Fruit fly (Drosophila melanogaster) whole organism, embryonic: ENCODE measurements around the gene Usp14.

Source experiments
- ATbp ChIP-seq: fragments of 200-800 bp; sonication (Bioruptor generic); optimal IDR thresholded peaks from 2 replicates; lab custom pipeline; 2017; ENCODE audit warnings: missing biosample characterization, mild to moderate bottlenecking, missing genetic modification characterization, missing genetic modification reagents
- Atf3 ChIP-seq: fragments of 200-800 bp; sonication (Bioruptor generic); optimal IDR thresholded peaks from 3 replicates; lab custom pipeline; 2016; ENCODE audit warnings: missing biosample characterization, missing genetic modification characterization
- Atf6 ChIP-seq: fragments of 200-800 bp; sonication (Bioruptor generic); IDR thresholded peaks from 2 replicates; pipeline ENCODE4 v1.3.6; 2022; ENCODE audit warnings: missing biosample characterization, missing genetic modification characterization
- CG10209 ChIP-seq: fragments of 200-800 bp; sonication (Bioruptor generic); optimal IDR thresholded peaks from 3 replicates; lab custom pipeline; 2017; ENCODE audit warnings: missing biosample characterization, mild to moderate bottlenecking, missing genetic modification characterization, missing genetic modification reagents
- CG11695 ChIP-seq: fragments of 200-800 bp; sonication (Bioruptor generic); IDR thresholded peaks from 3 replicates; pipeline ENCODE4 v1.3.6; 2022; ENCODE audit warnings: missing biosample characterization, missing genetic modification characterization
- CG14014 ChIP-seq: fragments of 200-800 bp; sonication (Bioruptor generic); IDR thresholded peaks from 2 replicates; pipeline ENCODE4 v1.3.6; 2022; ENCODE audit warnings: missing biosample characterization, missing genetic modification characterization
- CG16779 ChIP-seq: fragments of 200-800 bp; sonication (Bioruptor generic); IDR thresholded peaks from 2 replicates; pipeline ENCODE4 v1.3.6; 2022; ENCODE audit warnings: missing biosample characterization, missing genetic modification characterization
- CG17186 ChIP-seq: fragments of 200-800 bp; sonication (Bioruptor generic); optimal IDR thresholded peaks from 3 replicates; lab custom pipeline; 2017; ENCODE audit warnings: missing biosample characterization, missing genetic modification reagents, missing genetic modification characterization
- CG17359 ChIP-seq: fragments of 200-800 bp; sonication (Bioruptor generic); optimal IDR thresholded peaks from 3 replicates; lab custom pipeline; 2018; ENCODE audit warnings: missing biosample characterization, mild to moderate bottlenecking, missing genetic modification characterization, moderate library complexity
- CG18476 ChIP-seq: fragments of 200-800 bp; sonication (Bioruptor generic); optimal IDR thresholded peaks from 2 replicates; lab custom pipeline; 2016; ENCODE audit warnings: missing biosample characterization, mild to moderate bottlenecking, missing genetic modification characterization
- CG3281 ChIP-seq: fragments of 200-800 bp; sonication (Bioruptor generic); optimal IDR thresholded peaks from 3 replicates; lab custom pipeline; 2017; ENCODE audit warnings: missing biosample characterization, mild to moderate bottlenecking, missing genetic modification characterization
- CG34224 ChIP-seq: fragments of 200-800 bp; sonication (Bioruptor generic); IDR thresholded peaks from 3 replicates; pipeline ENCODE4 v1.3.6; 2022; ENCODE audit warnings: missing biosample characterization, missing genetic modification characterization; ENCODE audit not compliant: partially characterized antibody
- CG5180 ChIP-seq: fragments of 200-800 bp; sonication (Bioruptor generic); optimal IDR thresholded peaks from 3 replicates; lab custom pipeline; 2017; ENCODE audit warnings: missing biosample characterization, missing genetic modification characterization, mild to moderate bottlenecking, moderate library complexity, missing genetic modification reagents
- CG6813 ChIP-seq: fragments of 200-800 bp; sonication (Bioruptor generic); optimal IDR thresholded peaks from 2 replicates; lab custom pipeline; 2017; ENCODE audit warnings: missing biosample characterization, missing genetic modification characterization, mild to moderate bottlenecking, moderate library complexity, missing genetic modification reagents
- GATAe ChIP-seq: fragments of 200-800 bp; sonication (Bioruptor generic); conservative IDR thresholded peaks from 2 replicates; pipeline ENCODE4 v1.3.6; 2022; ENCODE audit warnings: missing biosample characterization, missing genetic modification characterization
- Gsc ChIP-seq: fragments of 200-800 bp; sonication (Bioruptor generic); IDR thresholded peaks from 2 replicates; pipeline ENCODE4 v1.3.6; 2022; ENCODE audit warnings: missing biosample characterization, missing genetic modification characterization
- H2.0 ChIP-seq: fragments of 200-800 bp; sonication (Bioruptor generic); IDR thresholded peaks from 2 replicates; pipeline ENCODE4 v1.3.6; 2022; ENCODE audit warnings: missing biosample characterization, missing genetic modification characterization
- HHEX ChIP-seq: fragments of 200-800 bp; sonication (Bioruptor generic); optimal IDR thresholded peaks from 3 replicates; lab custom pipeline; 2017; ENCODE audit warnings: missing biosample characterization, mild to moderate bottlenecking, missing genetic modification characterization, missing genetic modification reagents
- HLH3B ChIP-seq: fragments of 200-800 bp; sonication (Bioruptor generic); IDR thresholded peaks from 2 replicates; pipeline ENCODE4 v1.3.6; 2022; ENCODE audit warnings: missing biosample characterization, missing genetic modification characterization
- Hr3 ChIP-seq: fragments of 200-800 bp; sonication (Bioruptor generic); optimal IDR thresholded peaks from 3 replicates; lab custom pipeline; 2016; ENCODE audit warnings: missing biosample characterization, missing genetic modification characterization
- Jarid2 ChIP-seq: fragments of 200-800 bp; sonication (Bioruptor generic); optimal IDR thresholded peaks from 3 replicates; lab custom pipeline; 2017; ENCODE audit warnings: mild to moderate bottlenecking, missing biosample characterization, missing genetic modification reagents, missing genetic modification characterization
- Kr ChIP-seq: fragments of 200-800 bp; sonication (Bioruptor generic); optimal IDR thresholded peaks from 2 replicates; lab custom pipeline; 2017; ENCODE audit warnings: missing biosample characterization, mild to moderate bottlenecking, missing genetic modification characterization
- MBD-R2 ChIP-seq: fragments of 200-800 bp; sonication (Bioruptor generic); IDR thresholded peaks from 2 replicates; pipeline ENCODE4 v1.3.6; 2022; ENCODE audit warnings: missing biosample characterization, missing genetic modification characterization
- MTF-1 ChIP-seq: fragments of 200-800 bp; sonication (Bioruptor generic); optimal IDR thresholded peaks from 2 replicates; lab custom pipeline; 2018; ENCODE audit warnings: missing biosample characterization, mild to moderate bottlenecking, missing genetic modification characterization, borderline replicate concordance
- Oaz ChIP-seq: fragments of 200-800 bp; sonication (Bioruptor generic); IDR thresholded peaks from 2 replicates; pipeline ENCODE4 v1.3.6; 2022; ENCODE audit warnings: missing biosample characterization, missing genetic modification characterization
- Rfx ChIP-seq: fragments of 200-800 bp; sonication (Bioruptor generic); IDR thresholded peaks from 2 replicates; pipeline ENCODE4 v1.3.6; 2022; ENCODE audit warnings: missing biosample characterization, missing genetic modification characterization
- Side ChIP-seq: fragments of 200-800 bp; sonication (Bioruptor generic); optimal IDR thresholded peaks from 2 replicates; lab custom pipeline; 2016; ENCODE audit warnings: missing biosample characterization, missing genetic modification characterization
- Sin3A ChIP-seq: fragments of >200 bp; optimal IDR thresholded peaks from 2 replicates; lab custom pipeline; 2018
- Taf1 ChIP-seq: fragments of 200-800 bp; sonication (Bioruptor generic); IDR thresholded peaks from 2 replicates; pipeline ENCODE4 v1.3.6; 2022; ENCODE audit warnings: missing biosample characterization, missing genetic modification characterization
- Trl ChIP-seq, 3 experiments: fragments of >200 bp in 2 of 3; fragments of 200-800 bp in 1 of 3; sonication (Bioruptor generic) in 1 of 3; optimal IDR thresholded peaks; 2 replicates in 1 of 3; 3 replicates in 2 of 3; lab custom pipeline; 2016 to 2017; ENCODE audit warnings: missing biosample characterization in 1 of 3, missing genetic modification characterization in 1 of 3
- Xbp1 ChIP-seq: fragments of 200-800 bp; sonication (Bioruptor generic); optimal IDR thresholded peaks from 3 replicates; lab custom pipeline; 2016; ENCODE audit warnings: missing biosample characterization, mild to moderate bottlenecking, missing genetic modification characterization
- al ChIP-seq: fragments of 200-800 bp; sonication (Bioruptor generic); IDR thresholded peaks from 2 replicates; pipeline ENCODE4 v1.3.6; 2022; ENCODE audit warnings: missing biosample characterization, missing genetic modification characterization
- aop ChIP-seq: fragments of 200-800 bp; sonication (Bioruptor generic); IDR thresholded peaks from 2 replicates; pipeline ENCODE4 v1.3.6; 2022; ENCODE audit warnings: missing biosample characterization, missing genetic modification characterization
- ash1 ChIP-seq: fragments of 200-800 bp; sonication (Bioruptor generic); optimal IDR thresholded peaks from 2 replicates; lab custom pipeline; 2018; ENCODE audit warnings: missing biosample characterization, mild to moderate bottlenecking, missing genetic modification characterization
- az2 ChIP-seq: fragments of 200-800 bp; sonication (Bioruptor generic); optimal IDR thresholded peaks from 3 replicates; lab custom pipeline; 2016; ENCODE audit warnings: missing biosample characterization, missing genetic modification characterization
- crol ChIP-seq: fragments of 200-800 bp; sonication (Bioruptor generic); IDR thresholded peaks from 2 replicates; pipeline ENCODE4 v1.3.6; 2022; ENCODE audit warnings: missing biosample characterization, missing genetic modification characterization
- crp ChIP-seq, 2 experiments: fragments of 200-800 bp; sonication (Bioruptor generic); optimal IDR thresholded peaks; 2 replicates in 1 of 2; 3 replicates in 1 of 2; lab custom pipeline; 2017; ENCODE audit warnings: missing biosample characterization in 2 of 2, missing genetic modification characterization in 2 of 2, mild to moderate bottlenecking in 1 of 2, moderate library complexity in 1 of 2
- cwo ChIP-seq: fragments of 200-800 bp; sonication (Bioruptor generic); optimal IDR thresholded peaks from 3 replicates; lab custom pipeline; 2017; ENCODE audit warnings: missing biosample characterization, missing genetic modification characterization, mild to moderate bottlenecking, moderate library complexity, missing genetic modification reagents
- danr ChIP-seq: fragments of 200-800 bp; sonication (Bioruptor generic); IDR thresholded peaks from 2 replicates; pipeline ENCODE4 v1.3.6; 2022; ENCODE audit warnings: missing biosample characterization, missing genetic modification characterization
- dati ChIP-seq: fragments of 200-800 bp; sonication (Bioruptor generic); IDR thresholded peaks from 2 replicates; pipeline ENCODE4 v1.3.6; 2022; ENCODE audit warnings: missing biosample characterization, missing genetic modification characterization
- gt ChIP-seq: fragments of 200-800 bp; sonication (Bioruptor generic); IDR thresholded peaks from 2 replicates; pipeline ENCODE4 v1.3.6; 2022; ENCODE audit warnings: missing biosample characterization, missing genetic modification characterization
- hth ChIP-seq: fragments of >200 bp; optimal IDR thresholded peaks from 2 replicates; lab custom pipeline; 2017; ENCODE audit warnings: inconsistent platforms
- kni ChIP-seq: fragments of 200-800 bp; sonication (Bioruptor generic); optimal IDR thresholded peaks from 3 replicates; lab custom pipeline; 2017; ENCODE audit warnings: mild to moderate bottlenecking, missing biosample characterization, missing genetic modification reagents, missing genetic modification characterization
- otp ChIP-seq: fragments of 200-800 bp; sonication (Bioruptor generic); IDR thresholded peaks from 3 replicates; pipeline ENCODE4, ENCODE4 v1.3.6; 2022; ENCODE audit warnings: missing biosample characterization, missing genetic modification characterization
- pfk ChIP-seq: fragments of 200-800 bp; sonication (Bioruptor generic); optimal IDR thresholded peaks from 2 replicates; lab custom pipeline; 2018; ENCODE audit warnings: missing biosample characterization, mild to moderate bottlenecking, missing genetic modification characterization, moderate library complexity
- pzg ChIP-seq: fragments of 200-800 bp; sonication (Bioruptor generic); optimal IDR thresholded peaks from 3 replicates; lab custom pipeline; 2018; ENCODE audit warnings: missing biosample characterization, mild to moderate bottlenecking, missing genetic modification characterization, moderate library complexity
- schlank ChIP-seq: fragments of 200-800 bp; sonication (Bioruptor generic); optimal IDR thresholded peaks from 2 replicates; lab custom pipeline; 2018; ENCODE audit warnings: missing biosample characterization, mild to moderate bottlenecking, missing genetic modification characterization
- sr ChIP-seq: fragments of 200-800 bp; sonication (Bioruptor generic); IDR thresholded peaks from 3 replicates; pipeline ENCODE4 v1.3.6; 2022; ENCODE audit warnings: missing biosample characterization, missing genetic modification characterization
- ssp ChIP-seq: fragments of 200-800 bp; sonication (Bioruptor generic); IDR thresholded peaks from 2 replicates; pipeline ENCODE4 v1.3.6; 2022; ENCODE audit warnings: missing biosample characterization, missing genetic modification characterization
- tap ChIP-seq: fragments of 200-800 bp; optimal IDR thresholded peaks from 3 replicates; lab custom pipeline; 2019; ENCODE audit warnings: missing biosample characterization, mild to moderate bottlenecking, missing genetic modification characterization, moderate library complexity
- vnd ChIP-seq: fragments of 200-800 bp; sonication (Bioruptor generic); IDR thresholded peaks from 3 replicates; pipeline ENCODE4 v1.3.6; 2022; ENCODE audit warnings: missing biosample characterization, missing genetic modification characterization; ENCODE audit not compliant: partially characterized antibody

The Usp14 gene

dm6 chr2L:10299810-10300147 lies 14.4 kb downstream of the Usp14 start, which contains the start of gene CYLD (continued):
- peak; percentile 74; the same call in 1 of the 2 replicates for TF ChIP-seq Rfx (GFP tag; lab: Robert Waterston, UW)
- TF ChIP-seq schlank (tag; lab: Kevin White, UChicago) = no peak
- no peak for TF ChIP-seq otp (GFP tag; lab: Robert Waterston, UW)
- no peak for TF ChIP-seq Gsc
- peak; percentile 66 for TF ChIP-seq H2.0 (GFP tag; lab: Robert Waterston, UW)
- TF ChIP-seq Atf3 (GFP tag; lab: Kevin White, UChicago) = no peak
- peak; percentile 63 for TF ChIP-seq CG3281 (GFP tag; lab: Kevin White, UChicago)
- no peak for TF ChIP-seq gt (GFP tag; lab: Robert Waterston, UW)
- TF ChIP-seq ATbp (GFP tag; lab: Kevin White, UChicago) = peak; percentile 7
- no peak for TF ChIP-seq CG6813 (GFP tag; lab: Kevin White, UChicago)
- TF ChIP-seq Jarid2 (GFP tag; lab: Kevin White, UChicago) = no peak
- TF ChIP-seq Kr (GFP tag; lab: Kevin White, UChicago) = no peak
- TF ChIP-seq ash1 (GFP tag; lab: Kevin White, UChicago) = no peak
- peak; percentile 32 for TF ChIP-seq pzg (GFP tag; lab: Kevin White, UChicago)
- TF ChIP-seq danr (GFP tag; lab: Robert Waterston, UW) = no peak
- no peak for TF ChIP-seq Oaz
- TF ChIP-seq Sin3A = no peak
- no peak for TF ChIP-seq CG5180 (GFP tag; lab: Kevin White, UChicago)
- TF ChIP-seq crol (GFP tag; lab: Robert Waterston, UW) = no peak
- TF ChIP-seq MTF-1 (GFP tag; lab: Kevin White, UChicago) = no peak
- peak; percentile 56 for TF ChIP-seq MBD-R2 (GFP tag; lab: Robert Waterston, UW)
- no peak for TF ChIP-seq kni
- TF ChIP-seq al (GFP tag; lab: Robert Waterston, UW) = no peak; the same call in 1 of the 2 replicates
- no peak for TF ChIP-seq Side (GFP tag; lab: Kevin White, UChicago)
- TF ChIP-seq aop (GFP tag; lab: Robert Waterston, UW) = no peak
- no peak for TF ChIP-seq GATAe (GFP tag; lab: Robert Waterston, UW)
- peak; percentile 75 for TF ChIP-seq CG11695 (GFP tag; lab: Robert Waterston, UW)
- TF ChIP-seq Xbp1 (GFP tag; lab: Kevin White, UChicago) = peak; percentile 77
- TF ChIP-seq hth (lab: Kevin White, UChicago) = no peak
- peak; percentile 32 for TF ChIP-seq CG18476 (GFP tag; lab: Kevin White, UChicago)
- TF ChIP-seq sr (GFP tag; lab: Robert Waterston, UW) = no peak
- TF ChIP-seq CG14014 (GFP tag; lab: Robert Waterston, UW) = peak; percentile 76; the same call in 1 of the 2 replicates
- no peak for TF ChIP-seq dati
- peak; percentile 71 for TF ChIP-seq Hr3 (GFP tag; lab: Kevin White, UChicago)
- TF ChIP-seq tap (tag; lab: Kevin White, UChicago) = peak; percentile 68
- TF ChIP-seq cwo (GFP tag; lab: Kevin White, UChicago) = peak; percentile 70
- TF ChIP-seq Taf1 (GFP tag; lab: Robert Waterston, UW) = no peak
- no peak for TF ChIP-seq vnd (GFP tag; lab: Robert Waterston, UW)
- peak; percentile 81 for TF ChIP-seq Atf6 (GFP tag; lab: Robert Waterston, UW)
- peak; percentile 33 for TF ChIP-seq HHEX (GFP tag; lab: Kevin White, UChicago)
- TF ChIP-seq CG34224 (GFP tag; lab: Robert Waterston, UW) = peak; percentile 35; the same call in 1 of the 3 replicates
- peak; percentile 52 for TF ChIP-seq CG10209
- no peak for TF ChIP-seq pfk
- no peak for TF ChIP-seq CG17186 (GFP tag; lab: Kevin White, UChicago)
- peak; percentile 44; the same call in 1 of the 2 replicates for TF ChIP-seq HLH3B (GFP tag; lab: Robert Waterston, UW)
- TF ChIP-seq Trl (optimal IDR thresholded peaks at IDR 0.05; lab: Kevin White, UChicago) = no peak
- peak; percentile 31 for TF ChIP-seq Trl (GFP tag; optimal IDR thresholded peaks at IDR 0.05; lab: Kevin White, UChicago)
- TF ChIP-seq az2 (GFP tag; lab: Kevin White, UChicago) = peak; percentile 77
- TF ChIP-seq ssp (GFP tag; lab: Robert Waterston, UW) = no peak
- no peak for TF ChIP-seq crp (GFP tag; optimal IDR thresholded peaks at IDR 0.05; lab: Kevin White, UChicago)
- TF ChIP-seq CG16779 = no peak
- peak; percentile 77 for TF ChIP-seq CG17359
